Fruit fly (Drosophila melanogaster) whole organism, embryonic: ENCODE data around the gene slf.
A peak's percentile ranks its signal among the peaks of the same experiment; 100 is the strongest.

ENCODE experiments used
- Antp ChIP-seq: fragments of 200-800 bp; sonication (Bioruptor generic); optimal IDR thresholded peaks from 3 replicates; lab custom pipeline; 2016; ENCODE audit warnings: missing biosample characterization, missing genetic modification characterization
- Atf6 ChIP-seq: fragments of 200-800 bp; sonication (Bioruptor generic); IDR thresholded peaks from 2 replicates; pipeline ENCODE4 v1.3.6; 2022; ENCODE audit warnings: missing biosample characterization, missing genetic modification characterization
- BtbVII ChIP-seq: fragments of 200-800 bp; sonication (Bioruptor generic); optimal IDR thresholded peaks from 3 replicates; lab custom pipeline; 2017; ENCODE audit warnings: missing biosample characterization, mild to moderate bottlenecking, missing genetic modification characterization
- CG12769 ChIP-seq: fragments of 200-800 bp; sonication (Bioruptor generic); optimal IDR thresholded peaks from 2 replicates; lab custom pipeline; 2019; ENCODE audit warnings: missing biosample characterization, mild to moderate bottlenecking, missing genetic modification characterization, moderate library complexity
- CG14860 ChIP-seq: fragments of 200-800 bp; sonication (Bioruptor generic); IDR thresholded peaks from 3 replicates; pipeline ENCODE4 v1.3.6; 2022; ENCODE audit warnings: missing biosample characterization, missing genetic modification characterization; ENCODE audit not compliant: partially characterized antibody
- CG1603 ChIP-seq: fragments of 200-800 bp; sonication (Bioruptor generic); optimal IDR thresholded peaks from 2 replicates; lab custom pipeline; 2019; ENCODE audit warnings: missing biosample characterization, mild to moderate bottlenecking, missing genetic modification characterization, moderate library complexity
- CG17328 ChIP-seq: fragments of 200-800 bp; sonication (Bioruptor generic); IDR thresholded peaks from 2 replicates; pipeline ENCODE4 v1.3.6; 2022; ENCODE audit warnings: missing biosample characterization, missing genetic modification characterization
- CG17912 ChIP-seq: fragments of 200-800 bp; sonication (Bioruptor generic); optimal IDR thresholded peaks from 2 replicates; lab custom pipeline; 2018; ENCODE audit warnings: missing biosample characterization, mild to moderate bottlenecking, missing genetic modification characterization
- CG18011 ChIP-seq: fragments of 200-800 bp; sonication (Bioruptor generic); optimal IDR thresholded peaks from 2 replicates; lab custom pipeline; 2017; ENCODE audit warnings: missing biosample characterization, missing genetic modification characterization, mild to moderate bottlenecking, moderate library complexity, missing genotype
- CG2712 ChIP-seq: fragments of 200-800 bp; optimal IDR thresholded peaks from 3 replicates; lab custom pipeline; 2019; ENCODE audit warnings: missing biosample characterization, mild to moderate bottlenecking, missing genetic modification characterization, moderate library complexity
- CG30020 ChIP-seq: fragments of 200-800 bp; optimal IDR thresholded peaks from 2 replicates; lab custom pipeline; 2019; ENCODE audit warnings: missing biosample characterization, mild to moderate bottlenecking, missing genetic modification characterization, moderate library complexity
- CG31388 ChIP-seq: fragments of 200-800 bp; sonication (Bioruptor generic); optimal IDR thresholded peaks from 2 replicates; lab custom pipeline; 2016; ENCODE audit warnings: missing biosample characterization, missing genetic modification characterization
- CG3281 ChIP-seq: fragments of 200-800 bp; sonication (Bioruptor generic); optimal IDR thresholded peaks from 3 replicates; lab custom pipeline; 2017; ENCODE audit warnings: missing biosample characterization, mild to moderate bottlenecking, missing genetic modification characterization
- CG42726 ChIP-seq: fragments of 200-800 bp; sonication (Bioruptor generic); IDR thresholded peaks from 2 replicates; pipeline ENCODE4 v1.3.6; 2022; ENCODE audit warnings: missing biosample characterization, missing genetic modification characterization; ENCODE audit not compliant: partially characterized antibody
- CG4282 ChIP-seq: fragments of 200-800 bp; sonication (Bioruptor generic); optimal IDR thresholded peaks from 2 replicates; lab custom pipeline; 2016; ENCODE audit warnings: missing biosample characterization, missing genetic modification characterization
- CG4328 ChIP-seq: fragments of 200-800 bp; sonication (Bioruptor generic); optimal IDR thresholded peaks from 3 replicates; lab custom pipeline; 2017; ENCODE audit warnings: missing biosample characterization, missing genetic modification reagents, missing genetic modification characterization
- CG8089 ChIP-seq: fragments of 200-800 bp; sonication (Bioruptor generic); optimal IDR thresholded peaks from 3 replicates; lab custom pipeline; 2016; ENCODE audit warnings: missing biosample characterization, missing genetic modification characterization
- CG8388 ChIP-seq: fragments of 200-800 bp; sonication (Bioruptor generic); optimal IDR thresholded peaks from 2 replicates; lab custom pipeline; 2019; ENCODE audit warnings: missing biosample characterization, mild to moderate bottlenecking, missing genetic modification characterization, moderate library complexity
- CoRest ChIP-seq: fragments of 200-800 bp; sonication (Bioruptor generic); optimal IDR thresholded peaks from 3 replicates; lab custom pipeline; 2018; ENCODE audit warnings: missing biosample characterization, mild to moderate bottlenecking, missing genetic modification characterization, moderate library complexity
- D19A ChIP-seq: fragments of 200-800 bp; optimal IDR thresholded peaks from 3 replicates; lab custom pipeline; 2019; ENCODE audit warnings: missing biosample characterization, mild to moderate bottlenecking, missing genetic modification characterization, moderate library complexity
- D19B ChIP-seq: fragments of 200-800 bp; sonication (Bioruptor generic); optimal IDR thresholded peaks from 2 replicates; lab custom pipeline; 2017; ENCODE audit warnings: missing biosample characterization, mild to moderate bottlenecking, missing genetic modification characterization
- Deaf1 ChIP-seq: fragments of 200-800 bp; optimal IDR thresholded peaks from 3 replicates; lab custom pipeline; 2019; ENCODE audit warnings: missing biosample characterization, mild to moderate bottlenecking, missing genetic modification characterization, moderate library complexity
- Drgx ChIP-seq: fragments of 200-800 bp; sonication (Bioruptor generic); IDR thresholded peaks from 2 replicates; pipeline ENCODE4 v1.3.6; 2022; ENCODE audit warnings: missing biosample characterization, missing genetic modification characterization
- GATAe ChIP-seq: fragments of 200-800 bp; sonication (Bioruptor generic); conservative IDR thresholded peaks from 2 replicates; pipeline ENCODE4 v1.3.6; 2022; ENCODE audit warnings: missing biosample characterization, missing genetic modification characterization
- Gug ChIP-seq: fragments of 200-800 bp; sonication (Bioruptor generic); IDR thresholded peaks from 4 replicates; pipeline ENCODE4 v1.3.6; 2022; ENCODE audit warnings: missing biosample characterization, missing genetic modification characterization
- Hand ChIP-seq: fragments of 200-800 bp; sonication (Bioruptor generic); optimal IDR thresholded peaks from 2 replicates; lab custom pipeline; 2017; ENCODE audit warnings: mild to moderate bottlenecking, missing biosample characterization, missing genetic modification reagents, missing genetic modification characterization
- Max ChIP-seq: fragments of 200-800 bp; sonication (Bioruptor generic); optimal IDR thresholded peaks from 2 replicates; lab custom pipeline; 2016; ENCODE audit warnings: missing biosample characterization, mild to moderate bottlenecking, missing genetic modification characterization
- NFAT ChIP-seq: fragments of 200-800 bp; sonication (Bioruptor generic); IDR thresholded peaks from 2 replicates; pipeline ENCODE4 v1.3.6; 2022; ENCODE audit warnings: missing biosample characterization, missing genetic modification characterization
- Scr ChIP-seq: fragments of 200-800 bp; sonication (Bioruptor generic); IDR thresholded peaks from 2 replicates; pipeline ENCODE4 v1.3.6; 2022; ENCODE audit warnings: missing biosample characterization, missing genetic modification characterization; ENCODE audit not compliant: partially characterized antibody
- Sry-β ChIP-seq: fragments of 200-800 bp; sonication (Bioruptor generic); optimal IDR thresholded peaks from 2 replicates; lab custom pipeline; 2018; ENCODE audit warnings: missing biosample characterization, mild to moderate bottlenecking, missing genetic modification characterization, moderate library complexity
- abd-A ChIP-seq: fragments of 200-800 bp; sonication (Bioruptor generic); optimal IDR thresholded peaks from 3 replicates; lab custom pipeline; 2019; ENCODE audit warnings: missing biosample characterization, mild to moderate bottlenecking, missing genetic modification characterization, moderate library complexity
- ac ChIP-seq: fragments of 200-800 bp; sonication (Bioruptor generic); optimal IDR thresholded peaks from 3 replicates; lab custom pipeline; 2017; ENCODE audit warnings: missing biosample characterization, mild to moderate bottlenecking, missing genetic modification characterization
- ap ChIP-seq: fragments of 200-800 bp; sonication (Bioruptor generic); IDR thresholded peaks from 2 replicates; pipeline ENCODE4 v1.3.6; 2022; ENCODE audit warnings: missing biosample characterization, missing genetic modification characterization
- bcd ChIP-seq: fragments of 200-800 bp; sonication (Bioruptor generic); optimal IDR thresholded peaks from 2 replicates; lab custom pipeline; 2017; ENCODE audit warnings: missing biosample characterization, mild to moderate bottlenecking, missing genetic modification characterization
- bsh ChIP-seq, 2 experiments: fragments of 200-800 bp; sonication (Bioruptor generic); optimal IDR thresholded peaks; 2 replicates each; lab custom pipeline; 2017 to 2018; ENCODE audit warnings: mild to moderate bottlenecking in 2 of 2, missing biosample characterization in 2 of 2, missing genetic modification characterization in 2 of 2, moderate library complexity in 1 of 2
- ci ChIP-seq: fragments of 200-800 bp; sonication (Bioruptor generic); IDR thresholded peaks from 3 replicates; pipeline ENCODE4 v1.3.6; 2022; ENCODE audit warnings: missing biosample characterization, missing genetic modification characterization
- dati ChIP-seq: fragments of 200-800 bp; sonication (Bioruptor generic); IDR thresholded peaks from 2 replicates; pipeline ENCODE4 v1.3.6; 2022; ENCODE audit warnings: missing biosample characterization, missing genetic modification characterization
- dm ChIP-seq: fragments of 200-800 bp; sonication (Bioruptor generic); optimal IDR thresholded peaks from 3 replicates; lab custom pipeline; 2016; ENCODE audit warnings: missing biosample characterization, missing genetic modification characterization
- ems ChIP-seq: fragments of 200-800 bp; sonication (Bioruptor generic); optimal IDR thresholded peaks from 3 replicates; lab custom pipeline; 2016; ENCODE audit warnings: missing biosample characterization, missing genetic modification characterization
- fd3F ChIP-seq: fragments of 200-800 bp; sonication (Bioruptor generic); optimal IDR thresholded peaks from 2 replicates; lab custom pipeline; 2018; ENCODE audit warnings: missing biosample characterization, mild to moderate bottlenecking, missing genetic modification characterization, moderate library complexity
- fd64A ChIP-seq: fragments of 200-800 bp; sonication (Bioruptor generic); optimal IDR thresholded peaks from 3 replicates; lab custom pipeline; 2018; ENCODE audit warnings: missing biosample characterization, mild to moderate bottlenecking, missing genetic modification characterization
- gsb ChIP-seq: fragments of 200-800 bp; sonication (Bioruptor generic); IDR thresholded peaks from 2 replicates; pipeline ENCODE4 v1.3.6; 2022; ENCODE audit warnings: missing biosample characterization, missing genetic modification characterization
- jing ChIP-seq: fragments of 200-800 bp; sonication (Bioruptor generic); optimal IDR thresholded peaks from 2 replicates; lab custom pipeline; 2018; ENCODE audit warnings: missing biosample characterization, mild to moderate bottlenecking, missing genetic modification characterization
- pzg ChIP-seq: fragments of 200-800 bp; sonication (Bioruptor generic); optimal IDR thresholded peaks from 3 replicates; lab custom pipeline; 2018; ENCODE audit warnings: missing biosample characterization, mild to moderate bottlenecking, missing genetic modification characterization, moderate library complexity
- sim ChIP-seq: fragments of 200-800 bp; sonication (Bioruptor generic); IDR thresholded peaks from 2 replicates; pipeline ENCODE4 v1.3.6; 2022; ENCODE audit warnings: missing biosample characterization, missing genetic modification characterization
- tap ChIP-seq: fragments of 200-800 bp; optimal IDR thresholded peaks from 3 replicates; lab custom pipeline; 2019; ENCODE audit warnings: missing biosample characterization, mild to moderate bottlenecking, missing genetic modification characterization, moderate library complexity
- tgo ChIP-seq: fragments of 200-800 bp; sonication (Bioruptor generic); IDR thresholded peaks from 3 replicates; pipeline ENCODE4 v1.3.6; 2022; ENCODE audit warnings: missing biosample characterization, missing genetic modification characterization
- tll ChIP-seq, 2 experiments: fragments of 200-800 bp in 1 of 2; fragments of >200 bp in 1 of 2; sonication (Bioruptor generic) in 1 of 2; optimal IDR thresholded peaks; 2 replicates each; lab custom pipeline; 2017 to 2019; ENCODE audit warnings: missing biosample characterization in 2 of 2, missing genetic modification characterization in 2 of 2, mild to moderate bottlenecking in 1 of 2, moderate library complexity in 1 of 2
- zf30C ChIP-seq: fragments of 200-800 bp; sonication (Bioruptor generic); optimal IDR thresholded peaks from 3 replicates; lab custom pipeline; 2018; ENCODE audit warnings: missing biosample characterization, mild to moderate bottlenecking, missing genetic modification characterization

slf gene

dm6 chr2L:4847191-4847853 is 45.6 kb upstream of the slf start, which contains the start of the genes mxt and CG11927 (continued):
- TF ChIP-seq Hand (GFP tag; lab: Kevin White, UChicago): no peak
- TF ChIP-seq CG3281 (GFP tag; lab: Kevin White, UChicago): no peak
- no peak for TF ChIP-seq gsb (GFP tag; lab: Robert Waterston, UW)
- peak; percentile 83 for TF ChIP-seq Gug (GFP tag; lab: Robert Waterston, UW)
- no peak for TF ChIP-seq tgo
- peak; percentile 44 for TF ChIP-seq CG30020 (tag; lab: Kevin White, UChicago)
- TF ChIP-seq CG42726 (GFP tag; lab: Robert Waterston, UW): peak; percentile 85; the same call in 1 of the 2 replicates
- TF ChIP-seq CG4282 (GFP tag; lab: Kevin White, UChicago): no peak
- TF ChIP-seq bsh (GFP tag; optimal IDR thresholded peaks at IDR 0.05; lab: Kevin White, UChicago): peak in 1 of 2 experiments; percentile 1
- no peak for TF ChIP-seq ems (GFP tag; lab: Kevin White, UChicago)
- TF ChIP-seq CG31388: no peak
- no peak for TF ChIP-seq sim (GFP tag; lab: Robert Waterston, UW)
- peak; percentile 23 for TF ChIP-seq fd3F (GFP tag; lab: Kevin White, UChicago)
- no peak for TF ChIP-seq CG17912 (GFP tag; lab: Kevin White, UChicago)
- TF ChIP-seq CG17328 (GFP tag; lab: Robert Waterston, UW): 0 out of 2 replicates have a peak, but pooled peaks have one; percentile 20
- TF ChIP-seq CoRest (tag; lab: Kevin White, UChicago): peak; percentile 82
- TF ChIP-seq CG8089 (GFP tag; lab: Kevin White, UChicago): peak; percentile 15
- no peak for TF ChIP-seq tll (GFP tag; optimal IDR thresholded peaks at IDR 0.05; lab: Kevin White, UChicago)
- no peak for TF ChIP-seq BtbVII (GFP tag; lab: Kevin White, UChicago)
- TF ChIP-seq ci (GFP tag; lab: Robert Waterston, UW): peak; percentile 72
- TF ChIP-seq pzg (GFP tag; lab: Kevin White, UChicago): peak; percentile 45
- peak; percentile 78 for TF ChIP-seq CG14860 (GFP tag; lab: Robert Waterston, UW)
- TF ChIP-seq Max: peak; percentile 58
- TF ChIP-seq CG18011 (GFP tag; lab: Kevin White, UChicago): no peak
- no peak for TF ChIP-seq D19A (tag; lab: Kevin White, UChicago)
- peak; percentile 22 for TF ChIP-seq Antp (GFP tag; lab: Kevin White, UChicago)
- TF ChIP-seq bcd: no peak
- TF ChIP-seq Deaf1 (tag; lab: Kevin White, UChicago): no peak
- TF ChIP-seq dm (GFP tag; lab: Kevin White, UChicago): no peak
- TF ChIP-seq CG2712: peak; percentile 37
- TF ChIP-seq CG4328 (GFP tag; lab: Kevin White, UChicago): peak; percentile 8
- TF ChIP-seq NFAT (GFP tag; lab: Robert Waterston, UW): peak; percentile 77
- TF ChIP-seq abd-A (tag; lab: Kevin White, UChicago): no peak
- TF ChIP-seq tap (tag; lab: Kevin White, UChicago): no peak
- no peak for TF ChIP-seq GATAe (GFP tag; lab: Robert Waterston, UW)
- no peak for TF ChIP-seq Atf6 (GFP tag; lab: Robert Waterston, UW)
- TF ChIP-seq Drgx (GFP tag; lab: Robert Waterston, UW): no peak
- TF ChIP-seq D19B (GFP tag; lab: Kevin White, UChicago): no peak
- no peak for TF ChIP-seq CG1603
- peak; percentile 92 for TF ChIP-seq Scr (GFP tag; lab: Robert Waterston, UW)
- TF ChIP-seq jing: no peak
- peak; percentile 3 for TF ChIP-seq CG8388 (GFP tag; lab: Kevin White, UChicago)
- no peak for TF ChIP-seq CG12769 (tag; lab: Kevin White, UChicago)
- no peak for TF ChIP-seq dati (GFP tag; lab: Robert Waterston, UW)
- peak; percentile 88 for TF ChIP-seq Sry-β (GFP tag; lab: Kevin White, UChicago)
- TF ChIP-seq ap: no peak
- no peak for TF ChIP-seq ac (GFP tag; lab: Kevin White, UChicago)
- TF ChIP-seq fd64A (GFP tag; lab: Kevin White, UChicago): no peak
- TF ChIP-seq zf30C (GFP tag; lab: Kevin White, UChicago): no peak
